Fruit fly (Drosophila melanogaster) whole organism, prepupa: ENCODE measurements around the gene Or65c.

Source experiments
- Blimp-1 ChIP-seq: fragments of 200-800 bp; sonication (Bioruptor generic); optimal IDR thresholded peaks from 3 replicates; lab custom pipeline; 2017; ENCODE audit warnings: missing biosample characterization, missing genetic modification characterization, mild to moderate bottlenecking, moderate library complexity, missing genetic modification reagents
- CG10631 ChIP-seq: fragments of 200-800 bp; sonication (Bioruptor generic); optimal IDR thresholded peaks from 2 replicates; lab custom pipeline; 2016; ENCODE audit warnings: missing biosample characterization, missing genetic modification characterization
- CG11294 ChIP-seq: fragments of 200-800 bp; sonication (Bioruptor generic); IDR thresholded peaks from 2 replicates; pipeline ENCODE4 v1.3.6; 2022; ENCODE audit warnings: missing biosample characterization, missing genetic modification characterization
- CG11762 ChIP-seq: fragments of 200-800 bp; sonication (Bioruptor generic); optimal IDR thresholded peaks from 3 replicates; lab custom pipeline; 2016; ENCODE audit warnings: missing biosample characterization, missing genetic modification characterization; ENCODE audit not compliant: insufficient read depth
- CG11902 ChIP-seq: fragments of 200-800 bp; sonication (Bioruptor generic); optimal IDR thresholded peaks from 3 replicates; lab custom pipeline; 2016; ENCODE audit warnings: missing biosample characterization, missing genetic modification characterization
- CG15336 ChIP-seq: fragments of 200-800 bp; sonication (Bioruptor generic); IDR thresholded peaks from 2 replicates; pipeline ENCODE4 v1.3.6; 2022; ENCODE audit warnings: missing biosample characterization, missing genetic modification characterization
- CG1621 ChIP-seq: fragments of 200-800 bp; sonication (Bioruptor generic); optimal IDR thresholded peaks from 3 replicates; lab custom pipeline; 2018; ENCODE audit warnings: missing biosample characterization, mild to moderate bottlenecking, missing genetic modification characterization
- CG3032 ChIP-seq: fragments of 200-800 bp; optimal IDR thresholded peaks from 2 replicates; lab custom pipeline; 2019; ENCODE audit warnings: missing biosample characterization, mild to moderate bottlenecking, missing genetic modification characterization, moderate library complexity
- CG31627 ChIP-seq: fragments of 200-800 bp; sonication (Bioruptor generic); optimal IDR thresholded peaks from 3 replicates; lab custom pipeline; 2016; ENCODE audit warnings: missing biosample characterization, missing genetic modification characterization
- CG32006 ChIP-seq: fragments of 200-800 bp; sonication (Bioruptor generic); optimal IDR thresholded peaks from 3 replicates; lab custom pipeline; 2017; ENCODE audit warnings: missing biosample characterization, mild to moderate bottlenecking, missing genetic modification characterization
- CG34406 ChIP-seq: fragments of 200-800 bp; sonication (Bioruptor generic); optimal IDR thresholded peaks from 3 replicates; lab custom pipeline; 2016; ENCODE audit warnings: missing biosample characterization, missing genetic modification characterization
- CG3919 ChIP-seq: fragments of 200-800 bp; sonication (Bioruptor generic); optimal IDR thresholded peaks from 3 replicates; lab custom pipeline; 2016; ENCODE audit warnings: missing biosample characterization, missing genetic modification characterization
- CG4318 ChIP-seq: fragments of 200-800 bp; sonication (Bioruptor generic); optimal IDR thresholded peaks from 3 replicates; lab custom pipeline; 2017; ENCODE audit warnings: missing biosample characterization, mild to moderate bottlenecking, missing genetic modification characterization
- CG6163 ChIP-seq: fragments of 200-800 bp; sonication (Bioruptor generic); IDR thresholded peaks from 3 replicates; pipeline ENCODE4 v1.3.6; 2022; ENCODE audit warnings: missing biosample characterization, missing genetic modification characterization
- CG6276 ChIP-seq: fragments of 200-800 bp; sonication (Bioruptor generic); optimal IDR thresholded peaks from 2 replicates; lab custom pipeline; 2017; ENCODE audit warnings: missing biosample characterization, mild to moderate bottlenecking, missing genetic modification characterization
- CG6792 ChIP-seq: fragments of 200-800 bp; sonication (Bioruptor generic); optimal IDR thresholded peaks from 3 replicates; lab custom pipeline; 2016; ENCODE audit warnings: missing biosample characterization, missing genetic modification characterization
- CG6808 ChIP-seq: fragments of 200-800 bp; sonication (Bioruptor generic); optimal IDR thresholded peaks from 3 replicates; lab custom pipeline; 2017; ENCODE audit warnings: missing biosample characterization, missing genetic modification characterization, mild to moderate bottlenecking, moderate library complexity, missing genetic modification reagents
- CG7368 ChIP-seq: fragments of 200-800 bp; sonication (Bioruptor generic); optimal IDR thresholded peaks from 3 replicates; lab custom pipeline; 2016; ENCODE audit warnings: missing biosample characterization, missing genetic modification characterization
- CG8119 ChIP-seq: fragments of 200-800 bp; sonication (Bioruptor generic); IDR thresholded peaks from 3 replicates; pipeline ENCODE4 v1.3.6; 2022; ENCODE audit warnings: missing biosample characterization, missing genetic modification characterization
- CG8319 ChIP-seq: fragments of 200-800 bp; sonication (Bioruptor generic); optimal IDR thresholded peaks from 3 replicates; lab custom pipeline; 2016; ENCODE audit warnings: missing biosample characterization, missing genetic modification characterization
- CG9139 ChIP-seq: fragments of 200-800 bp; sonication (Bioruptor generic); optimal IDR thresholded peaks from 3 replicates; lab custom pipeline; 2017; ENCODE audit warnings: missing biosample characterization, mild to moderate bottlenecking, missing genetic modification characterization
- Eip75B ChIP-seq: fragments of 200-800 bp; sonication (Bioruptor generic); optimal IDR thresholded peaks from 3 replicates; lab custom pipeline; 2016; ENCODE audit warnings: missing biosample characterization, missing genetic modification characterization
- Eip78C ChIP-seq: fragments of 200-800 bp; sonication (Bioruptor generic); peaks from one replicate; lab custom pipeline; 2016; ENCODE audit warnings: missing biosample characterization, missing genetic modification characterization
- Eip93F ChIP-seq: fragments of 200-800 bp; sonication (Bioruptor generic); optimal IDR thresholded peaks from 2 replicates; lab custom pipeline; 2016; ENCODE audit warnings: missing biosample characterization, mild to moderate bottlenecking, missing genetic modification characterization
- Ets21C ChIP-seq: fragments of 200-800 bp; sonication (Bioruptor generic); optimal IDR thresholded peaks from 3 replicates; lab custom pipeline; 2016; ENCODE audit warnings: missing biosample characterization, missing genetic modification characterization
- Ets96B ChIP-seq: fragments of 200-800 bp; optimal IDR thresholded peaks from 2 replicates; lab custom pipeline; 2019; ENCODE audit warnings: missing biosample characterization, mild to moderate bottlenecking, missing genetic modification characterization, moderate library complexity
- Gug ChIP-seq: fragments of 200-800 bp; sonication (Bioruptor generic); IDR thresholded peaks from 2 replicates; pipeline ENCODE4 v1.3.6; 2022; ENCODE audit warnings: missing biosample characterization, missing genetic modification characterization
- Hr38 ChIP-seq: sonication (Bioruptor generic); optimal IDR thresholded peaks from 2 replicates; lab custom pipeline; 2016; ENCODE audit warnings: missing biosample characterization, missing genetic modification characterization
- Hr4 ChIP-seq: fragments of 200-800 bp; sonication (Bioruptor generic); optimal IDR thresholded peaks from 3 replicates; lab custom pipeline; 2016; ENCODE audit warnings: missing biosample characterization, missing genetic modification characterization
- Lpt ChIP-seq: fragments of 200-800 bp; sonication (Bioruptor generic); optimal IDR thresholded peaks from 3 replicates; lab custom pipeline; 2016; ENCODE audit warnings: missing biosample characterization, missing genetic modification characterization
- OdsH ChIP-seq: fragments of 200-800 bp; sonication (Bioruptor generic); optimal IDR thresholded peaks from 3 replicates; lab custom pipeline; 2016; ENCODE audit warnings: missing biosample characterization, missing genetic modification characterization
- Sox102F ChIP-seq: fragments of 200-800 bp; sonication (Bioruptor generic); optimal IDR thresholded peaks from 2 replicates; lab custom pipeline; 2016; ENCODE audit warnings: missing biosample characterization, mild to moderate bottlenecking, missing genetic modification characterization
- Sox14 ChIP-seq: fragments of 200-800 bp; sonication (Bioruptor generic); optimal IDR thresholded peaks from 3 replicates; lab custom pipeline; 2016; ENCODE audit warnings: missing biosample characterization, missing genetic modification characterization
- Sox15 ChIP-seq: fragments of 200-800 bp; sonication (Bioruptor generic); optimal IDR thresholded peaks from 3 replicates; lab custom pipeline; 2016; ENCODE audit warnings: missing biosample characterization, missing genetic modification characterization
- acj6 ChIP-seq: fragments of 200-800 bp; sonication (Bioruptor generic); optimal IDR thresholded peaks from 3 replicates; lab custom pipeline; 2016; ENCODE audit warnings: missing biosample characterization, missing genetic modification characterization
- cyc ChIP-seq: fragments of 200-800 bp; sonication (Bioruptor generic); optimal IDR thresholded peaks from 3 replicates; lab custom pipeline; 2016; ENCODE audit warnings: missing biosample characterization, missing genetic modification characterization
- dac ChIP-seq: fragments of 200-800 bp; sonication (Bioruptor generic); optimal IDR thresholded peaks from 2 replicates; lab custom pipeline; 2017; ENCODE audit warnings: missing biosample characterization, mild to moderate bottlenecking, missing genetic modification characterization
- dsx ChIP-seq: fragments of 200-800 bp; optimal IDR thresholded peaks from 3 replicates; lab custom pipeline; 2019; ENCODE audit warnings: missing biosample characterization, mild to moderate bottlenecking, missing genetic modification characterization, moderate library complexity; ENCODE audit not compliant: poor library complexity, severe bottlenecking
- eg ChIP-seq: fragments of 200-800 bp; sonication (Bioruptor generic); IDR thresholded peaks from 3 replicates; pipeline ENCODE4 v1.3.6; 2022; ENCODE audit warnings: missing biosample characterization, missing genetic modification characterization
- esn ChIP-seq: fragments of 200-800 bp; sonication (Bioruptor generic); optimal IDR thresholded peaks from 2 replicates; lab custom pipeline; 2016; ENCODE audit warnings: missing biosample characterization, mild to moderate bottlenecking, missing genetic modification characterization, moderate library complexity
- fd59A ChIP-seq: fragments of 200-800 bp; sonication (Bioruptor generic); optimal IDR thresholded peaks from 2 replicates; lab custom pipeline; 2017; ENCODE audit warnings: missing biosample characterization, mild to moderate bottlenecking, missing genetic modification characterization, missing genetic modification reagents
- fd85E ChIP-seq: fragments of 200-800 bp; sonication (Bioruptor generic); optimal IDR thresholded peaks from 3 replicates; lab custom pipeline; 2016; ENCODE audit warnings: missing biosample characterization, missing genetic modification characterization
- fkh ChIP-seq: fragments of 200-800 bp; sonication (Bioruptor generic); optimal IDR thresholded peaks from 3 replicates; lab custom pipeline; 2017; ENCODE audit warnings: missing biosample characterization, mild to moderate bottlenecking, missing genetic modification characterization, moderate library complexity
- lz ChIP-seq: fragments of 200-800 bp; sonication (Bioruptor generic); optimal IDR thresholded peaks from 3 replicates; lab custom pipeline; 2016; ENCODE audit warnings: missing biosample characterization, missing genetic modification characterization
- net ChIP-seq: fragments of 200-800 bp; sonication (Bioruptor generic); optimal IDR thresholded peaks from 3 replicates; lab custom pipeline; 2016; ENCODE audit warnings: missing biosample characterization, missing genetic modification characterization
- pdm3 ChIP-seq: fragments of 200-800 bp; sonication (Bioruptor generic); optimal IDR thresholded peaks from 3 replicates; lab custom pipeline; 2016; ENCODE audit warnings: missing biosample characterization, missing genetic modification characterization
- salr ChIP-seq, 2 experiments: fragments of 200-800 bp; sonication (Bioruptor generic); optimal IDR thresholded peaks; 3 replicates each; lab custom pipeline; 2016 to 2018; ENCODE audit warnings: missing biosample characterization in 2 of 2, missing genetic modification characterization in 2 of 2, mild to moderate bottlenecking in 1 of 2
- spab ChIP-seq: fragments of 200-800 bp; sonication (Bioruptor generic); optimal IDR thresholded peaks from 2 replicates; lab custom pipeline; 2017; ENCODE audit warnings: missing biosample characterization, mild to moderate bottlenecking, missing genetic modification characterization, missing genetic modification reagents
- ss ChIP-seq, 2 experiments: fragments of 200-800 bp; sonication (Bioruptor generic); optimal IDR thresholded peaks; 2 replicates in 1 of 2; 3 replicates in 1 of 2; lab custom pipeline; 2017 to 2018; ENCODE audit warnings: mild to moderate bottlenecking in 2 of 2, missing biosample characterization in 2 of 2, missing genetic modification characterization in 2 of 2, moderate library complexity in 1 of 2
- svp ChIP-seq: fragments of 200-800 bp; sonication (Bioruptor generic); peaks from one replicate; lab custom pipeline; 2016; ENCODE audit warnings: missing biosample characterization, missing genetic modification characterization
- topi ChIP-seq: fragments of 200-800 bp; sonication (Bioruptor generic); optimal IDR thresholded peaks from 3 replicates; lab custom pipeline; 2016; ENCODE audit warnings: missing biosample characterization, missing genetic modification characterization
- vri ChIP-seq: fragments of 200-800 bp; sonication (Bioruptor generic); optimal IDR thresholded peaks from 3 replicates; lab custom pipeline; 2016; ENCODE audit warnings: missing biosample characterization, mild to moderate bottlenecking, missing genetic modification characterization

The Or65c gene

DNA sequence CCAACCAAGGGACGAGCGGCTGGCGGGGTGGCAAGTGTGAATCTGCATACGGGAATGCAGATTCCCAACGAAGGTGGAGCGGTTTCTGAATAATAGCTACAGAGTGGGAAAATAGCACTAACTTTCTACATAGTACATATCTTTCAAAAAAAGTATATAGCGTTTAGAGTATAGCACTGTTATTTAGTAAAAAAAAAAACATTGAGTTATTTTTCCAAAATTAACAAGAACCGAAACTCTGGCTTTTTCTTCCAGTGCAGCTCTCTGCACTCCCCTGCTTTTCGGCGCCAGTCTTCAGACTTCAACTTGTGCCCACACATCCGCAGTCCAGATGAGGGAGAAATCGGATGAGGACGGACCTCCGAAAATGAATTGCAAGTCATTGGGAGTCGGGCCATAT lies 44.0 kb downstream of the Or65c start:
- TF ChIP-seq CG7368 (GFP tag; lab: Kevin White, UChicago) (peak; percentile 22), CG3919 (GFP tag; lab: Kevin White, UChicago) (peak; percentile 78), CG32006 (GFP tag; lab: Kevin White, UChicago) (peak; percentile 29), Sox102F (GFP tag; lab: Kevin White, UChicago) (no peak), CG15336 (GFP tag; lab: Robert Waterston, UW) (no peak), fkh (GFP tag; lab: Kevin White, UChicago) (no peak), CG6163 (GFP tag; lab: Robert Waterston, UW) (peak; percentile 87), dac (GFP tag; lab: Kevin White, UChicago) (no peak), CG1621 (no peak), CG9139 (GFP tag; lab: Kevin White, UChicago) (peak; percentile 24), topi (GFP tag; lab: Kevin White, UChicago) (peak; percentile 61), Eip78C (GFP tag; lab: Kevin White, UChicago) (peak; percentile 92), CG10631 (GFP tag; lab: Kevin White, UChicago) (peak; percentile 51), CG8319 (GFP tag; lab: Kevin White, UChicago) (no peak), Sox14 (GFP tag; lab: Kevin White, UChicago) (peak; percentile 14), Hr4 (GFP tag; lab: Kevin White, UChicago) (no peak), OdsH (GFP tag; lab: Kevin White, UChicago) (peak; percentile 27), ss (GFP tag; optimal IDR thresholded peaks at IDR 0.05; lab: Kevin White, UChicago) (peak; percentile 65 to 76), dsx (GFP tag; lab: Kevin White, UChicago) (no peak), Lpt (GFP tag; lab: Kevin White, UChicago) (no peak), CG34406 (GFP tag; lab: Kevin White, UChicago) (no peak), fd59A (peak; percentile 45), Blimp-1 (GFP tag; lab: Kevin White, UChicago) (no peak), Hr38 (no peak), Ets21C (no peak), CG11762 (GFP tag; lab: Kevin White, UChicago) (peak; percentile 63), Eip75B (peak; percentile 74), CG11902 (GFP tag; lab: Kevin White, UChicago) (peak; percentile 47), CG11294 (no peak), esn (GFP tag; lab: Kevin White, UChicago) (peak; percentile 25), cyc (GFP tag; lab: Kevin White, UChicago) (peak; percentile 60), eg (GFP tag; lab: Robert Waterston, UW) (peak; percentile 45; the same call in 1 of the 3 replicates), salr (GFP tag; optimal IDR thresholded peaks at IDR 0.05; lab: Kevin White, UChicago) (no peak), acj6 (GFP tag; lab: Kevin White, UChicago) (peak; percentile 17), Sox15 (GFP tag; lab: Kevin White, UChicago) (no peak), pdm3 (peak; percentile 25), CG6276 (GFP tag; lab: Kevin White, UChicago) (peak; percentile 4), CG8119 (GFP tag; lab: Robert Waterston, UW) (0 out of 3 replicates have a peak, but pooled peaks have one; percentile 47), Ets96B (peak; percentile 43), Eip93F (GFP tag; lab: Kevin White, UChicago) (no peak), Gug (GFP tag; lab: Robert Waterston, UW) (0 out of 2 replicates have a peak, but pooled peaks have one; percentile 15), fd85E (GFP tag; lab: Kevin White, UChicago) (no peak), CG6792 (GFP tag; lab: Kevin White, UChicago) (peak; percentile 37), CG3032 (peak; percentile 16), CG4318 (GFP tag; lab: Kevin White, UChicago) (no peak), net (GFP tag; lab: Kevin White, UChicago) (no peak), CG31627 (peak; percentile 10), lz (GFP tag; lab: Kevin White, UChicago) (peak; percentile 33), svp (peak; percentile 82), CG6808 (GFP tag; lab: Kevin White, UChicago) (peak; percentile 75), vri (GFP tag; lab: Kevin White, UChicago) (no peak), spab (GFP tag; lab: Kevin White, UChicago) (peak; percentile 73)
